Fruit fly (Drosophila melanogaster) whole organism, wandering third instar larva: ENCODE data around the gene Acp65Aa.

Experiments
- Abd-B ChIP-seq: fragments of >200 bp; optimal IDR thresholded peaks from 2 replicates; lab custom pipeline; 2017; ENCODE audit warnings: missing biosample characterization, missing genetic modification characterization
- CG32264 ChIP-seq: fragments of 200-800 bp; sonication (Bioruptor generic); optimal IDR thresholded peaks from 2 replicates; lab custom pipeline; 2016; ENCODE audit warnings: missing biosample characterization, missing genetic modification characterization
- CG9705 ChIP-seq: fragments of 200-800 bp; sonication (Bioruptor generic); optimal IDR thresholded peaks from 2 replicates; lab custom pipeline; 2018; ENCODE audit warnings: missing biosample characterization, mild to moderate bottlenecking, missing genetic modification characterization
- CrebA ChIP-seq: fragments of 200-800 bp; sonication (Bioruptor generic); optimal IDR thresholded peaks from 2 replicates; lab custom pipeline; 2016; ENCODE audit warnings: missing biosample characterization, mild to moderate bottlenecking, missing genetic modification characterization, borderline replicate concordance
- Dfd ChIP-seq: fragments of >200 bp; optimal IDR thresholded peaks from 2 replicates; lab custom pipeline; 2017; ENCODE audit warnings: missing biosample characterization, missing genetic modification characterization
- Dif ChIP-seq: fragments of 200-275, 200-300 bp; sonication (Bioruptor generic); optimal IDR thresholded peaks from 2 replicates; lab custom pipeline; 2018; ENCODE audit warnings: missing biosample characterization, missing genetic modification characterization; ENCODE audit not compliant: partially characterized antibody
- GATAd ChIP-seq: sonication (Bioruptor generic); optimal IDR thresholded peaks from 2 replicates; lab custom pipeline; 2016; ENCODE audit warnings: missing biosample characterization, missing genetic modification characterization
- HLH106 ChIP-seq: fragments of 200-800 bp; optimal IDR thresholded peaks from 3 replicates; lab custom pipeline; 2019; ENCODE audit warnings: missing biosample characterization, mild to moderate bottlenecking, missing genetic modification characterization, moderate library complexity
- Hnf4 ChIP-seq: fragments of 200-800 bp; sonication (Bioruptor generic); optimal IDR thresholded peaks from 2 replicates; lab custom pipeline; 2016; ENCODE audit warnings: missing biosample characterization, mild to moderate bottlenecking, missing genetic modification characterization
- Hr78 ChIP-seq: fragments of >200 bp; optimal IDR thresholded peaks from 2 replicates; lab custom pipeline; 2017; ENCODE audit warnings: missing biosample characterization, missing genetic modification characterization
- Hr83 ChIP-seq: fragments of 200-300 bp; sonication (Bioruptor generic); optimal IDR thresholded peaks from 2 replicates; lab custom pipeline; 2016; ENCODE audit warnings: missing biosample characterization, mild to moderate bottlenecking, missing genetic modification characterization, moderate library complexity; ENCODE audit not compliant: poor library complexity, severe bottlenecking
- Jra ChIP-seq: sonication (Bioruptor generic); optimal IDR thresholded peaks from 2 replicates; lab custom pipeline; 2016; ENCODE audit warnings: missing biosample characterization, missing genetic modification characterization
- Mio ChIP-seq: sonication (Bioruptor generic); optimal IDR thresholded peaks from 2 replicates; lab custom pipeline; 2016; ENCODE audit warnings: missing biosample characterization, missing genetic modification characterization
- N ChIP-seq: fragments of >200 bp; optimal IDR thresholded peaks from 2 replicates; lab custom pipeline; 2018; ENCODE audit warnings: missing biosample characterization, missing external identifiers, missing genetic modification characterization
- OdsH ChIP-seq: fragments of 200-800 bp; sonication (Bioruptor generic); optimal IDR thresholded peaks from 2 replicates; lab custom pipeline; 2016; ENCODE audit warnings: missing biosample characterization, mild to moderate bottlenecking, missing genetic modification characterization
- Rel ChIP-seq, 2 experiments: fragments of 200-800 bp; sonication (Bioruptor generic) in 1 of 2; optimal IDR thresholded peaks; 2 replicates in 1 of 2; 3 replicates in 1 of 2; lab custom pipeline; 2016 to 2019; ENCODE audit warnings: mild to moderate bottlenecking in 2 of 2, missing biosample characterization in 2 of 2, missing genetic modification characterization in 2 of 2, moderate library complexity in 1 of 2
- Sp1 ChIP-seq: fragments of 200-800 bp; sonication (Bioruptor generic); optimal IDR thresholded peaks from 3 replicates; lab custom pipeline; 2019; ENCODE audit warnings: missing biosample characterization, mild to moderate bottlenecking, missing genetic modification characterization, moderate library complexity
- Vsx2 ChIP-seq: fragments of 200-300, 225-300 bp; sonication (Bioruptor generic); optimal IDR thresholded peaks from 2 replicates; lab custom pipeline; 2018; ENCODE audit warnings: missing biosample characterization, missing genetic modification characterization; ENCODE audit not compliant: partially characterized antibody
- br ChIP-seq: fragments of 200-800 bp; sonication (Bioruptor generic); optimal IDR thresholded peaks from 2 replicates; lab custom pipeline; 2016; ENCODE audit warnings: missing biosample characterization, missing genetic modification characterization
- brk ChIP-seq: fragments of 200-800 bp; sonication (Bioruptor generic); optimal IDR thresholded peaks from 2 replicates; lab custom pipeline; 2016; ENCODE audit warnings: missing biosample characterization, mild to moderate bottlenecking, missing genetic modification characterization
- dl ChIP-seq, 2 experiments: fragments of 175-275, 200-275 bp in 1 of 2; fragments of 200-275 bp in 1 of 2; sonication (Bioruptor generic); optimal IDR thresholded peaks; lab custom pipeline; 2018; ENCODE audit warnings: mild to moderate bottlenecking in 2 of 2, missing biosample characterization in 2 of 2, missing genetic modification characterization in 2 of 2, moderate library complexity in 2 of 2; ENCODE audit not compliant: partially characterized antibody in 2 of 2, insufficient read depth in 1 of 2
- dsf ChIP-seq: sonication (Bioruptor generic); optimal IDR thresholded peaks from 2 replicates; lab custom pipeline; 2016; ENCODE audit warnings: missing biosample characterization, missing genetic modification characterization, borderline replicate concordance
- ey ChIP-seq: fragments of 200-800 bp; sonication (Bioruptor generic); optimal IDR thresholded peaks from 2 replicates; lab custom pipeline; 2016; ENCODE audit warnings: missing biosample characterization, missing genetic modification characterization
- foxo ChIP-seq, 2 experiments: fragments of 200-800 bp; sonication (Bioruptor generic); optimal IDR thresholded peaks; 2 replicates in 1 of 2; 3 replicates in 1 of 2; lab custom pipeline; 2016 to 2017; ENCODE audit warnings: missing biosample characterization in 2 of 2, missing genetic modification characterization in 2 of 2
- fru ChIP-seq: fragments of 200-800 bp; sonication (Bioruptor generic); optimal IDR thresholded peaks from 3 replicates; lab custom pipeline; 2016; ENCODE audit warnings: missing biosample characterization, mild to moderate bottlenecking, missing genetic modification characterization
- h ChIP-seq: fragments of 200-800 bp; sonication (Bioruptor generic); optimal IDR thresholded peaks from 3 replicates; lab custom pipeline; 2016; ENCODE audit warnings: missing biosample characterization, mild to moderate bottlenecking, missing genetic modification characterization
- jim ChIP-seq: fragments of 175-275, 200-325 bp; sonication (Bioruptor generic); optimal IDR thresholded peaks from 2 replicates; lab custom pipeline; 2016; ENCODE audit warnings: missing biosample characterization, mild to moderate bottlenecking, missing genetic modification characterization
- lola ChIP-seq: fragments of >200 bp; optimal IDR thresholded peaks from 2 replicates; lab custom pipeline; 2017; ENCODE audit warnings: missing biosample characterization, missing genetic modification characterization
- pan ChIP-seq: fragments of >200 bp; optimal IDR thresholded peaks from 2 replicates; lab custom pipeline; 2017
- psq ChIP-seq: fragments of 200-800 bp; sonication (Bioruptor generic); optimal IDR thresholded peaks from 3 replicates; lab custom pipeline; 2017; ENCODE audit warnings: missing biosample characterization, mild to moderate bottlenecking, missing genetic modification characterization, moderate library complexity
- rgr ChIP-seq: fragments of 200-800 bp; sonication (Bioruptor generic); optimal IDR thresholded peaks from 3 replicates; lab custom pipeline; 2016; ENCODE audit warnings: missing biosample characterization, mild to moderate bottlenecking, missing genetic modification characterization
- sage ChIP-seq: fragments of 200-800 bp; sonication (Bioruptor generic); optimal IDR thresholded peaks from 2 replicates; lab custom pipeline; 2016; ENCODE audit warnings: missing biosample characterization, mild to moderate bottlenecking, missing genetic modification characterization
- sv ChIP-seq: fragments of 200-800 bp; sonication (Bioruptor generic); optimal IDR thresholded peaks from 3 replicates; lab custom pipeline; 2016; ENCODE audit warnings: missing biosample characterization, missing genetic modification characterization
- tai ChIP-seq: sonication (Bioruptor generic); optimal IDR thresholded peaks from 2 replicates; lab custom pipeline; 2016; ENCODE audit warnings: missing biosample characterization, missing genetic modification characterization
- usp ChIP-seq: fragments of >200 bp; optimal IDR thresholded peaks from 2 replicates; lab custom pipeline; 2017; ENCODE audit warnings: missing biosample characterization, missing genetic modification characterization
- woc ChIP-seq: sonication (Bioruptor generic); optimal IDR thresholded peaks from 2 replicates; lab custom pipeline; 2016; ENCODE audit warnings: missing biosample characterization, mild to moderate bottlenecking, missing genetic modification characterization

Gene Acp65Aa

DNA sequence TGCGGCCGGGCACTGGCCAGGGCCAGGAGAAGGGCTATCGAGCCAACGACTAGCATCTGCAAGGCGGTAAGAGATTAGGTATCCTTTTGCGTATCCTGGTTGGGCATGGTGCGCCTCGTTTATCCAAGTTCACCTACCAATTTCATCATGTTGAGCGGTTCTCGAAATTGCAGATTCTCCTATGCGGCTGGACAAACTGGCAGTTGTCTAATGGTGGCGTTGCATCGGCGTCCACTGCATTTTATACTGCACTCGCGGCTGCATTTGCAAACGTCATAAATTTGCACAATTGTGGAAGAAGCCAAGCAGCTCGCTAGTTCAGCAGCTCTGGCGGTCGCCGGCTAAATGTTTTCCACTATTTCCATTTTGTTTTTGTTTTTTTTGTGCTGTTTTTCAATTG lies at the start of gene Acp65Aa:
Gene Acp65Aa (minus strand): TSS at position 215 of the 400 bp plus-strand sequence.
- no peak for TF ChIP-seq pan (lab: Kevin White, UChicago)
- no peak for TF ChIP-seq jim
- TF ChIP-seq tai (GFP tag; lab: Kevin White, UChicago): no peak
- TF ChIP-seq GATAd (GFP tag; lab: Kevin White, UChicago): no peak
- TF ChIP-seq Hr83 (GFP tag; lab: Kevin White, UChicago): no peak
- no peak for TF ChIP-seq Sp1 (GFP tag; lab: Kevin White, UChicago)
- TF ChIP-seq lola (GFP tag; lab: Kevin White, UChicago): no peak
- TF ChIP-seq ey (GFP tag; lab: Kevin White, UChicago): no peak
- no peak for TF ChIP-seq Mio
- TF ChIP-seq Dfd (GFP tag; lab: Kevin White, UChicago): no peak
- TF ChIP-seq N (GFP tag; lab: Kevin White, UChicago): no peak
- no peak for TF ChIP-seq psq (GFP tag; lab: Kevin White, UChicago)
- no peak for TF ChIP-seq Vsx2
- TF ChIP-seq foxo (GFP tag; optimal IDR thresholded peaks at IDR 0.05; lab: Kevin White, UChicago): no peak

DNA sequence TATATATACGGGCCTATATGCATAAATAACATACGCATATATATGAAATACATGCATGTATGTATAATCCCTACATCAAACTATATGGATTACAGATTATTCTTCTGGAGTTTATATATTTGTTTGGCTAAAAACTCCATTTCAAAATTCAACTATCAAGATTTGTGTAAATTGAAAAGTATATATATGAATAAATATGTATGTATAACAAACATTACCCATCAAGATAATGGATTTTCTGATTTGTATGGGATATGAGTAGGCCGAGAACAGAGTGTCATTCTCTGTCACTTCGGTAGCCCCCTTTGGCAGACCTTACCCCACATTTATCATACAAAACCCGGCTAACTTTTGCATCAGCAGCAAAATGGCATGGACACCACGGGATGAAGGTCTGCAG lies 47.6 kb upstream of the Acp65Aa start, which contains the start of gene CG8219:
Gene CG8219 (plus strand): TSS at position 301 of the 400 bp plus-strand sequence.
- TF ChIP-seq sv (GFP tag; lab: Kevin White, UChicago): no peak
- TF ChIP-seq woc: no peak
- no peak for TF ChIP-seq pan (lab: Kevin White, UChicago)
- TF ChIP-seq rgr (GFP tag; lab: Kevin White, UChicago): no peak
- TF ChIP-seq fru (GFP tag; lab: Kevin White, UChicago): no peak
- no peak for TF ChIP-seq Dfd (GFP tag; lab: Kevin White, UChicago)
- no peak for TF ChIP-seq HLH106
- TF ChIP-seq foxo (GFP tag; optimal IDR thresholded peaks at IDR 0.05; lab: Kevin White, UChicago): no peak
- TF ChIP-seq jim: no peak
- TF ChIP-seq dsf (GFP tag; lab: Kevin White, UChicago): no peak
- TF ChIP-seq CrebA (GFP tag; lab: Kevin White, UChicago): no peak
- no peak for TF ChIP-seq Rel (GFP tag; optimal IDR thresholded peaks at IDR 0.05; lab: Kevin White, UChicago)
- no peak for TF ChIP-seq Rel (tag; optimal IDR thresholded peaks at IDR 0.05; lab: Kevin White, UChicago)

DNA sequence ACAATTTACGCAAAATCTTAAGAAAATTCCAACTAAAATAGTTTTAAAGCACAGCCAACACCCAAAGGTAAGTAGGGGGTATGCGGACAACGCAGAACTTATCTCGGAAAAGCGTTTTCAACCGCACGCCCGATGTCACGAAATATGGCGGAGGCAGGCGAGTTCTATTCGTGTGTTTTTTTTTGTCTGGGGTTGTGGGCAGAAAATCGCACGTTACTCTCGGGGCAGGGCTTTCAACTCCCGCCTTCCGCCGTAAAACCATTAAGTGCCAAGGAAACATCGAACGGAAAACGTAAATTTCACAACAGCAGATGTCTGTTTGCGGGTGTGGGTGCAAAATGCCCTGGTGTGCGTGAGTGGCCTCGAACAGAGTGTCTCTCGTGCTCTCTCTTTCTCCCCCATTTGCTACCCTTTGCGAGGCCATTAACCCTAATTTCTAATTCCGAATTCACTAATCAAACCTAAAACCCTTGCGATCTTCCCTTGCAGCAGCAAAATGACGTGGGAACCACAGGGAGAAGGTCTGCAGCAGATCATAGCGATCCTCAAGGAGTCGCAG lies 41.1 kb upstream of the Acp65Aa start:
- TF ChIP-seq Hr83 (GFP tag; lab: Kevin White, UChicago): no peak
- TF ChIP-seq Jra (GFP tag; lab: Kevin White, UChicago): no peak
- TF ChIP-seq Rel (GFP tag; optimal IDR thresholded peaks at IDR 0.05; lab: Kevin White, UChicago): no peak
- no peak for TF ChIP-seq Rel (tag; optimal IDR thresholded peaks at IDR 0.05; lab: Kevin White, UChicago)
- TF ChIP-seq Hr78: no peak
- no peak for TF ChIP-seq CG9705 (GFP tag; lab: Kevin White, UChicago)
- no peak for TF ChIP-seq rgr (GFP tag; lab: Kevin White, UChicago)
- TF ChIP-seq foxo (GFP tag; optimal IDR thresholded peaks at IDR 0.05; lab: Kevin White, UChicago): no peak
- no peak for TF ChIP-seq HLH106
- no peak for TF ChIP-seq ey (GFP tag; lab: Kevin White, UChicago)
- TF ChIP-seq, all 38 proteins: peak for 0

DNA sequence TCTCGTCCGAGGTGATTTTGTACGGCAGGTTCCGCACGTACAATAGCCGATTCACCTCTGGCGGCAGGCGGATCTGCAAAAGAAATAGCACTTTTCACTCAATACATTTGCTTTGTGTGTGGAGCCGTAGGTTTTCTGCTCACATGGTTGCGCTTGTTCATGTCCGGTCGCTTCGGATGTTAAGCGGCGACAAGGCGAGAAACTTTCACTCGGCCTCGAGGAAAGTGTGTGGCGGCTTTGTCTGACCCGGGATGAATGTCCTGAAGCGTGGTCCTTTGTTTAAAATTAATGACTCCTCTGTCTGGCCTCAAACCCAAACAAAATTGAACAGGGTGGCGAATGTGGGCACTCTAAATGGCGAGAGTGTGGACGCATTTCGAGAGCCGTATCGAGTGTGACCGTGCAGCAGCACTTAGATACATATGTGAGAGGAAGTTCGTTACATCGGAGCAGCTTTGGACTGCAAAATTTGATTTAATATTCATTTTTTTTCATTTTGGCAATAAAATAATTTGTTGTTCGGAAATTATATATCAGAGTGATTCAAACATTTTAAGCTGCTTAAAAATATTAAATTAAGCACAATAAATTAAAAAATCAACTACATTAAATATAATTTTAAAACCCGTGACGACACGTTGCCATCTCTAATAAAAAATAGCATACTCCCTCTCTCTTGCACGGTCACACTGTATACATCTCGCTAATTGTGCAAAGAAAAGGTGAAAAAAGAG lies 40.4 kb upstream of the Acp65Aa start, which contains the start of the genes Sf3b6 and Tnpo:
Gene Sf3b6 (minus strand): TSS at position 358 of the 734 bp plus-strand sequence.
Gene Tnpo (plus strand): TSS at position 659 of the 734 bp plus-strand sequence.
- no peak for TF ChIP-seq Hr78
- TF ChIP-seq h (GFP tag; lab: Kevin White, UChicago): peak; percentile 87
- TF ChIP-seq CrebA (GFP tag; lab: Kevin White, UChicago): no peak
- peak; percentile 80 for TF ChIP-seq OdsH
- no peak for TF ChIP-seq lola (GFP tag; lab: Kevin White, UChicago)
- TF ChIP-seq jim: no peak
- TF ChIP-seq foxo (GFP tag; optimal IDR thresholded peaks at IDR 0.05; lab: Kevin White, UChicago): peak in 1 of 2 experiments; percentile 88
- peak; percentile 80 for TF ChIP-seq ey (GFP tag; lab: Kevin White, UChicago)
- TF ChIP-seq GATAd (GFP tag; lab: Kevin White, UChicago): no peak
- TF ChIP-seq CG32264 (GFP tag; lab: Kevin White, UChicago): no peak
- no peak for TF ChIP-seq tai (GFP tag; lab: Kevin White, UChicago)
- no peak for TF ChIP-seq Dif (GFP tag; lab: Kevin White, UChicago)
- no peak for TF ChIP-seq fru (GFP tag; lab: Kevin White, UChicago)
- peak; percentile 88 for TF ChIP-seq woc
- TF ChIP-seq Hnf4 (GFP tag; lab: Kevin White, UChicago): peak; percentile 73
- TF ChIP-seq Jra (GFP tag; lab: Kevin White, UChicago): peak; percentile 54
- no peak for TF ChIP-seq dl (GFP tag; optimal IDR thresholded peaks at IDR 0.05; lab: Kevin White, UChicago; ENCODE audit: insufficient read depth in 1 of 2, partially characterized antibody in 2 of 2)
- TF ChIP-seq CG9705 (GFP tag; lab: Kevin White, UChicago): peak; percentile 82
- TF ChIP-seq br (GFP tag; lab: Kevin White, UChicago): no peak
- TF ChIP-seq brk (GFP tag; lab: Kevin White, UChicago): no peak
- no peak for TF ChIP-seq Rel (GFP tag; optimal IDR thresholded peaks at IDR 0.05; lab: Kevin White, UChicago)
- TF ChIP-seq Rel (tag; optimal IDR thresholded peaks at IDR 0.05; lab: Kevin White, UChicago): peak; percentile 26
- no peak for TF ChIP-seq Vsx2
- TF ChIP-seq usp: no peak
- TF ChIP-seq rgr (GFP tag; lab: Kevin White, UChicago): peak; percentile 86
- no peak for TF ChIP-seq sage (GFP tag; lab: Kevin White, UChicago)
- no peak for TF ChIP-seq Abd-B
- peak; percentile 78 for TF ChIP-seq sv (GFP tag; lab: Kevin White, UChicago)
- no peak for TF ChIP-seq Mio
- TF ChIP-seq dsf (GFP tag; lab: Kevin White, UChicago): peak; percentile 55
- peak; percentile 83 for TF ChIP-seq Sp1 (GFP tag; lab: Kevin White, UChicago)
- TF ChIP-seq psq (GFP tag; lab: Kevin White, UChicago): peak; percentile 83
